Fruit fly (Drosophila melanogaster): Measurements from ENCODE around the gene CG14852.

CG14852 gene

DNA sequence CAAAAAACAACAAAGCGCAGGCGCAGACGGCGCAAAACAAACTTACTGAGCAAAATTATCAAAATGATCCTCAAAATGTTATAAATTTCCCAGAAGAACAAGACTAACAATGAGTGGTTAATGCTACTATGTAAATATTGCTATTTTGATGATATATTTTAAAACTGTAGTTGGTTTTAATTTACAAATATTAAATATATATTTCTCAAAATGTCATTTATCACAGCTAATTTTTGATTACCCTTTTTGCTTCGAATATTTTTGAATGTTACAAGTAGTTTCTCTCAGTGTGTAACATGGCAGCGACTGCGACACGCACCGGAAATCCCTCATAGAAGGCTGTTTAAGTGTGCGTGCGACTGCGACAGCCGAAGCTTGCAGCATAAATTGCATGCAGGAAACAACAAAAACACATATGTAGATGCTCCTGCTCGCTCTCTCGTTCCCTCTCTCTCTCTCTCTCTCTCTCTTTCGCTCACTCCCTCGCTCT, 32.3 kb downstream of the CG14852 start (continued):
- TF ChIP-seq Ets65A (GFP tag) (peak; percentile 85), nom (GFP tag; optimal IDR thresholded peaks at IDR 0.05) (peak; percentile 7), slou (GFP tag; optimal IDR thresholded peaks at IDR 0.05) (no peak), kay (GFP tag; optimal IDR thresholded peaks at IDR 0.05) (no peak), CG18764 (GFP tag; optimal IDR thresholded peaks at IDR 0.05) (no peak), sens-2 (GFP tag; IDR thresholded peaks at IDR 0.05) (no peak), CG18619 (GFP tag; optimal IDR thresholded peaks at IDR 0.05) (no peak), CG13424 (tag; optimal IDR thresholded peaks at IDR 0.05) (peak; percentile 35), fd96Cb (tag; optimal IDR thresholded peaks at IDR 0.05) (peak; percentile 38), ssp (GFP tag; IDR thresholded peaks at IDR 0.05) (no peak), eve (GFP tag; optimal IDR thresholded peaks at IDR 0.05) (no peak), bsh (GFP tag; optimal IDR thresholded peaks at IDR 0.05) (peak in 1 of 2 experiments; percentile 64), D19B (GFP tag; optimal IDR thresholded peaks at IDR 0.05) (no peak), CG11456 (GFP tag; IDR thresholded peaks at IDR 0.05) (no peak), knrl (GFP tag; IDR thresholded peaks at IDR 0.05; ENCODE audit: partially characterized antibody) (no peak), CG6272 (GFP tag; IDR thresholded peaks at IDR 0.05) (no peak), slp2 (GFP tag; optimal IDR thresholded peaks at IDR 0.05) (no peak), CG3407 (GFP tag; optimal IDR thresholded peaks at IDR 0.05) (peak; percentile 8), CG12104 (GFP tag; optimal IDR thresholded peaks at IDR 0.05) (no peak), Xbp1 (GFP tag; optimal IDR thresholded peaks at IDR 0.05) (peak; percentile 28), Fer2 (tag; optimal IDR thresholded peaks at IDR 0.05) (no peak), lov (optimal IDR thresholded peaks at IDR 0.05) (no peak), lov (GFP tag; IDR thresholded peaks at IDR 0.05) (no peak), unpg (GFP tag; optimal IDR thresholded peaks at IDR 0.05) (peak; percentile 61), Hr78 (GFP tag; optimal IDR thresholded peaks at IDR 0.05) (peak in 1 of 2 experiments; percentile 1), Deaf1 (tag; optimal IDR thresholded peaks at IDR 0.05) (no peak), CG15269 (tag; optimal IDR thresholded peaks at IDR 0.05) (peak; percentile 22), NFAT (GFP tag; IDR thresholded peaks at IDR 0.05) (no peak), pfk (GFP tag; optimal IDR thresholded peaks at IDR 0.05) (no peak), B-H2 (GFP tag; optimal IDR thresholded peaks at IDR 0.05) (no peak), Bgb (GFP tag; IDR thresholded peaks at IDR 0.05; ENCODE audit: partially characterized antibody) (no peak), insv (GFP tag; optimal IDR thresholded peaks at IDR 0.05) (no peak), lilli (GFP tag; optimal IDR thresholded peaks at IDR 0.05) (no peak), CG1233 (GFP tag; optimal IDR thresholded peaks at IDR 0.05) (peak; percentile 1), CG1603 (tag; optimal IDR thresholded peaks at IDR 0.05) (peak; percentile 32), hbn (GFP tag; IDR thresholded peaks at IDR 0.05; ENCODE audit: partially characterized antibody) (no peak), ranshi (GFP tag; IDR thresholded peaks at IDR 0.05) (no peak), sug (tag; optimal IDR thresholded peaks at IDR 0.05) (no peak), bab2 (GFP tag; optimal IDR thresholded peaks at IDR 0.05) (no peak), chinmo (GFP tag; IDR thresholded peaks at IDR 0.05; ENCODE audit: partially characterized antibody) (no peak), Pdp1 (GFP tag; optimal IDR thresholded peaks at IDR 0.05) (no peak), CG8944 (GFP tag; optimal IDR thresholded peaks at IDR 0.05) (no peak), CG12391 (tag; optimal IDR thresholded peaks at IDR 0.05) (peak; percentile 50), Hr3 (GFP tag; optimal IDR thresholded peaks at IDR 0.05) (no peak), Trl (optimal IDR thresholded peaks at IDR 0.05) (peak; percentile 49 to 50), Trl (GFP tag; optimal IDR thresholded peaks at IDR 0.05) (no peak), fru (optimal IDR thresholded peaks at IDR 0.05) (no peak), CG6689 (GFP tag; IDR thresholded peaks at IDR 0.05) (peak; percentile 25; the same call in 1 of the 2 replicates), kni (GFP tag; optimal IDR thresholded peaks at IDR 0.05) (no peak), Fer1 (GFP tag; optimal IDR thresholded peaks at IDR 0.05) (no peak), sc (optimal IDR thresholded peaks at IDR 0.05) (no peak), sc (GFP tag; optimal IDR thresholded peaks at IDR 0.05) (no peak)

Measured in whole organism, embryonic.